Worm (Caenorhabditis elegans) whole organism, L4 larva: ENCODE results near the gene F47B8.8.

ENCODE experiments used
- D1046.2 ChIP-seq: fragments of 200-800 bp; sonication (Bioruptor generic); IDR thresholded peaks from 2 replicates; pipeline ENCODE4 v1.3.6; 2022; ENCODE audit warnings: missing genetic modification characterization, missing compliant biosample characterization
- F49E8.2 ChIP-seq: sonication (generic microtip); optimal IDR thresholded peaks from 2 replicates; lab custom pipeline; 2016; ENCODE audit warnings: missing compliant biosample characterization, mild to moderate bottlenecking, missing genetic modification characterization, borderline replicate concordance
- T26A8.4 ChIP-seq: fragments of 200-800 bp; sonication (Bioruptor generic); IDR thresholded peaks from 2 replicates; pipeline ENCODE4 v1.3.6; 2022; ENCODE audit warnings: missing genetic modification characterization, missing compliant biosample characterization
- Y105C5A.15 ChIP-seq: fragments of 200-800 bp; sonication (Bioruptor generic); IDR thresholded peaks from 2 replicates; pipeline ENCODE4 v1.3.6; 2022; ENCODE audit warnings: missing genetic modification characterization, missing compliant biosample characterization
- Y48G9A.11 ChIP-seq: fragments of 200-800 bp; sonication (Bioruptor generic); IDR thresholded peaks from 2 replicates; pipeline ENCODE4 v1.3.6; 2022; ENCODE audit warnings: missing genetic modification reagents, missing genetic modification characterization, missing compliant biosample characterization
- Y5F2A.4 ChIP-seq: fragments of 200-800 bp; sonication (Bioruptor generic); optimal IDR thresholded peaks from 2 replicates; lab custom pipeline; 2018; ENCODE audit warnings: mild to moderate bottlenecking, missing genetic modification characterization, missing compliant biosample characterization
- arid-1 ChIP-seq: fragments of 200-800 bp; sonication (Bioruptor generic); conservative IDR thresholded peaks from 2 replicates; pipeline ENCODE4 v1.3.6; 2022; ENCODE audit warnings: missing genetic modification reagents, missing genetic modification characterization, missing compliant biosample characterization
- ceh-20 ChIP-seq: fragments of 200-800 bp; sonication (Bioruptor generic); IDR thresholded peaks from 2 replicates; pipeline ENCODE4 v1.3.6; 2022; ENCODE audit warnings: missing genetic modification reagents, missing genetic modification characterization, missing compliant biosample characterization
- ceh-32 ChIP-seq: sonication (generic microtip); optimal IDR thresholded peaks from 2 replicates; lab custom pipeline; 2016; ENCODE audit warnings: mild to moderate bottlenecking, missing genetic modification characterization, missing compliant biosample characterization; ENCODE audit not compliant: poor library complexity
- ceh-82 ChIP-seq: sonication (generic microtip); optimal IDR thresholded peaks from 2 replicates; lab custom pipeline; 2017; ENCODE audit warnings: missing biosample characterization, missing genetic modification characterization
- daf-16 ChIP-seq, 3 experiments: sonication (generic microtip); optimal IDR thresholded peaks; 2 replicates each; lab custom pipeline; 2016 to 2017; ENCODE audit warnings: missing genetic modification characterization in 3 of 3, missing genetic modification reagents in 3 of 3, mild to moderate bottlenecking in 2 of 3, missing compliant biosample characterization in 2 of 3, missing biosample characterization in 1 of 3, moderate library complexity in 1 of 3
- daf-19 ChIP-seq: fragments of 200-800 bp; sonication (Bioruptor generic); conservative IDR thresholded peaks from 2 replicates; pipeline ENCODE4 v1.3.6; 2022; ENCODE audit warnings: missing genetic modification characterization, missing compliant biosample characterization
- daf-8 ChIP-seq: fragments of 200-800 bp; sonication (Bioruptor generic); IDR thresholded peaks from 2 replicates; pipeline ENCODE4 v1.3.6; 2022; ENCODE audit warnings: missing genetic modification characterization, missing compliant biosample characterization
- duxl-1 ChIP-seq: sonication (generic microtip); optimal IDR thresholded peaks from 2 replicates; lab custom pipeline; 2016; ENCODE audit warnings: mild to moderate bottlenecking, missing genetic modification characterization, moderate library complexity, missing compliant biosample characterization; ENCODE audit not compliant: poor library complexity
- dve-1 ChIP-seq: sonication (generic microtip); optimal IDR thresholded peaks from 2 replicates; lab custom pipeline; 2017; ENCODE audit warnings: antibody characterized with exemption, mild to moderate bottlenecking, missing genetic modification characterization, missing compliant biosample characterization; ENCODE audit not compliant: insufficient read depth
- egl-27 ChIP-seq: sonication (generic microtip); optimal IDR thresholded peaks from 3 replicates; lab custom pipeline; 2017; ENCODE audit warnings: missing biosample characterization, missing genetic modification reagents, missing genetic modification characterization
- egl-43 ChIP-seq: fragments of 200-800 bp; sonication (Bioruptor generic); IDR thresholded peaks from 2 replicates; pipeline ENCODE4 v1.3.6; 2022; ENCODE audit warnings: missing genetic modification reagents, missing genetic modification characterization, missing compliant biosample characterization
- fkh-10 ChIP-seq: fragments of 150-350 bp; optimal IDR thresholded peaks from 2 replicates; lab custom pipeline; 2014; ENCODE audit warnings: missing biosample characterization, missing genetic modification reagents, missing genetic modification characterization
- gei-8 ChIP-seq: fragments of 200-800 bp; sonication (Bioruptor generic); optimal IDR thresholded peaks from 2 replicates; lab custom pipeline; 2018; ENCODE audit warnings: mild to moderate bottlenecking, missing genetic modification characterization, missing compliant biosample characterization
- hlh-11 ChIP-seq: fragments of 200-800 bp; sonication (Bioruptor generic); optimal IDR thresholded peaks from 2 replicates; lab custom pipeline; 2018; ENCODE audit warnings: mild to moderate bottlenecking, missing genetic modification characterization, missing compliant biosample characterization
- hlh-30 ChIP-seq: sonication (generic microtip); optimal IDR thresholded peaks from 2 replicates; lab custom pipeline; 2017; ENCODE audit warnings: antibody characterized with exemption, mild to moderate bottlenecking, missing genetic modification characterization, missing compliant biosample characterization; ENCODE audit not compliant: insufficient read depth
- lin-38 ChIP-seq: fragments of 200-800 bp; sonication (Bioruptor generic); IDR thresholded peaks from 2 replicates; pipeline ENCODE4 v1.3.6; 2022; ENCODE audit warnings: missing genetic modification reagents, missing genetic modification characterization, missing compliant biosample characterization
- lsy-2 ChIP-seq, 2 experiments: fragments of 150-350 bp in 1 of 2; sonication (generic microtip) in 1 of 2; optimal IDR thresholded peaks; 2 replicates each; lab custom pipeline; 2014 to 2017; ENCODE audit warnings: missing biosample characterization in 2 of 2, missing genetic modification characterization in 2 of 2
- madf-9 ChIP-seq: fragments of 200-800 bp; sonication (Bioruptor generic); conservative IDR thresholded peaks from 2 replicates; pipeline ENCODE4 v1.3.6; 2022; ENCODE audit warnings: missing genetic modification reagents, missing genetic modification characterization, missing compliant biosample characterization
- mep-1 ChIP-seq: fragments of 150-350 bp; sonication (generic microtip); optimal IDR thresholded peaks from 3 replicates; lab custom pipeline; 2014; ENCODE audit warnings: missing biosample characterization, missing genetic modification characterization
- mes-2 ChIP-seq: sonication (generic microtip); optimal IDR thresholded peaks from 2 replicates; lab custom pipeline; 2016; ENCODE audit warnings: missing genotype, mild to moderate bottlenecking, missing genetic modification characterization, missing compliant biosample characterization; ENCODE audit not compliant: poor library complexity, severe bottlenecking
- mxl-3 ChIP-seq: fragments of 200-800 bp; sonication (Bioruptor generic); optimal IDR thresholded peaks from 2 replicates; lab custom pipeline; 2018; ENCODE audit warnings: mild to moderate bottlenecking, missing genetic modification characterization, missing compliant biosample characterization
- nhr-111 ChIP-seq: fragments of 200-800 bp; sonication (Bioruptor generic); optimal IDR thresholded peaks from 2 replicates; lab custom pipeline; 2018; ENCODE audit warnings: mild to moderate bottlenecking, missing genetic modification characterization, missing compliant biosample characterization
- nhr-28 ChIP-seq: fragments of 150-350 bp; optimal IDR thresholded peaks from 2 replicates; lab custom pipeline; 2014; ENCODE audit warnings: missing biosample characterization, missing genetic modification characterization
- nhr-48 ChIP-seq: sonication (generic microtip); optimal IDR thresholded peaks from 2 replicates; lab custom pipeline; 2016; ENCODE audit warnings: mild to moderate bottlenecking, missing genetic modification characterization, missing compliant biosample characterization
- nhr-6 ChIP-seq: fragments of 150-350 bp; optimal IDR thresholded peaks from 2 replicates; lab custom pipeline; 2014; ENCODE audit warnings: missing biosample characterization, missing genetic modification characterization
- nhr-77 ChIP-seq: fragments of 150-350 bp; optimal IDR thresholded peaks from 2 replicates; lab custom pipeline; 2014; ENCODE audit warnings: missing biosample characterization, missing genetic modification characterization
- php-3 ChIP-seq: fragments of 200-800 bp; sonication (Bioruptor generic); IDR thresholded peaks from 2 replicates; pipeline ENCODE4 v1.3.6; 2022; ENCODE audit warnings: missing genetic modification reagents, missing genetic modification characterization, missing compliant biosample characterization
- rbr-2 ChIP-seq: sonication (generic microtip); optimal IDR thresholded peaks from 2 replicates; lab custom pipeline; 2016; ENCODE audit warnings: missing genotype, missing genetic modification characterization, missing compliant biosample characterization
- snpc-4 ChIP-seq: fragments of 150-350 bp; optimal IDR thresholded peaks from 2 replicates; lab custom pipeline; 2014; ENCODE audit warnings: missing biosample characterization, missing genetic modification characterization
- spr-3 ChIP-seq: fragments of 200-800 bp; sonication (Bioruptor generic); optimal IDR thresholded peaks from 2 replicates; lab custom pipeline; 2018; ENCODE audit warnings: mild to moderate bottlenecking, missing genetic modification characterization, missing compliant biosample characterization
- unc-62 ChIP-seq, 3 experiments: fragments of 150-350 bp in 1 of 3; sonication (generic microtip); optimal IDR thresholded peaks in 2 of 3; peaks in 1 of 3; 1 replicate in 1 of 3; 2 replicates in 2 of 3; lab custom pipeline; 2014 to 2017; ENCODE audit warnings: missing biosample characterization in 3 of 3, missing genetic modification characterization in 3 of 3, missing genetic modification reagents in 3 of 3, missing genotype in 1 of 3
- ztf-11 ChIP-seq: fragments of 150-350 bp; optimal IDR thresholded peaks from 2 replicates; lab custom pipeline; 2014; ENCODE audit warnings: missing biosample characterization, missing genetic modification characterization

The F47B8.8 gene

ce11 chrV:14355738-14356368 is 24.3 kb downstream of the F47B8.8 start, which contains the start of gene cyn-1 (continued):
- no peak for TF ChIP-seq ceh-20 (GFP tag; lab: Robert Waterston, UW)
- TF ChIP-seq lin-38 (GFP tag; lab: Robert Waterston, UW), result peak; percentile 84
- TF ChIP-seq ceh-82 (tag; lab: Kevin White, UChicago), result no peak
- TF ChIP-seq madf-9 (GFP tag; lab: Robert Waterston, UW), result peak; percentile 43; the same call in 1 of the 2 replicates
- no peak for TF ChIP-seq gei-8 (GFP tag; lab: Kevin White, UChicago)

- TF ChIP-seq hlh-30 (tag; lab: Kevin White, UChicago) (peak; percentile 35), hlh-11 (tag; lab: Kevin White, UChicago) (peak; percentile 23), Y5F2A.4 (GFP tag; lab: Kevin White, UChicago) (peak; percentile 0), daf-16 (GFP tag; optimal IDR thresholded peaks at IDR 0.05; lab: Kevin White, UChicago) (no peak), daf-16 (tag; optimal IDR thresholded peaks at IDR 0.05; lab: Kevin White, UChicago) (peak; percentile 42), T26A8.4 (GFP tag; lab: Robert Waterston, UW) (peak; percentile 63), ceh-32 (tag; lab: Kevin White, UChicago) (no peak), snpc-4 (tag; lab: Kevin White, UChicago) (peak; percentile 70), mes-2 (tag; lab: Kevin White, UChicago) (peak; percentile 39), mxl-3 (GFP tag; lab: Kevin White, UChicago) (no peak), spr-3 (GFP tag; lab: Kevin White, UChicago) (peak; percentile 11), fkh-10 (GFP tag; lab: Kevin White, UChicago) (no peak), nhr-48 (tag; lab: Kevin White, UChicago) (no peak), dve-1 (peak; percentile 19), mep-1 (peak; percentile 21)
- TF ChIP-seq, all 104 proteins: peak for 10
These were observed 27.0 kb downstream of the F47B8.8 start, which contains the start of gene Y49A3A.4 for ce11 chrV:14358577-14358976. Gene Y49A3A.4 (minus strand): TSS chrV:14358890.

- TF ChIP-seq madf-9 (GFP tag; lab: Robert Waterston, UW) (no peak), egl-43 (GFP tag; lab: Robert Waterston, UW) (0 out of 2 replicates have a peak, but pooled peaks have one; percentile 12)
These were observed 30.4 kb downstream of the F47B8.8 start for ce11 chrV:14361973-14362372.

- TF ChIP-seq daf-19 (GFP tag; lab: Robert Waterston, UW) (peak; percentile 68; the same call in 1 of the 2 replicates), lin-38 (GFP tag; lab: Robert Waterston, UW) (peak; percentile 30), nhr-111 (GFP tag; lab: Kevin White, UChicago) (peak; percentile 22), duxl-1 (peak; percentile 9), ztf-11 (tag; lab: Kevin White, UChicago) (no peak), T26A8.4 (GFP tag; lab: Robert Waterston, UW) (peak; percentile 25; the same call in 1 of the 2 replicates), php-3 (GFP tag; lab: Robert Waterston, UW) (no peak), Y105C5A.15 (GFP tag; lab: Robert Waterston, UW) (no peak), nhr-77 (tag; lab: Kevin White, UChicago) (no peak), F49E8.2 (tag; lab: Kevin White, UChicago) (no peak), lsy-2 (tag; optimal IDR thresholded peaks at IDR 0.05; lab: Kevin White, UChicago) (peak; percentile 51 to 88), rbr-2 (tag; lab: Kevin White, UChicago) (peak; percentile 26), Y48G9A.11 (GFP tag; lab: Robert Waterston, UW) (no peak), gei-8 (GFP tag; lab: Kevin White, UChicago) (no peak), mes-2 (tag; lab: Kevin White, UChicago) (peak; percentile 38), D1046.2 (GFP tag; lab: Robert Waterston, UW) (no peak), mep-1 (peak; percentile 52), nhr-6 (tag; lab: Kevin White, UChicago) (peak; percentile 57), hlh-30 (tag; lab: Kevin White, UChicago) (peak; percentile 17), unc-62 (GFP tag; optimal IDR thresholded peaks at IDR 0.05 in 1 of 2; lab: Kevin White, UChicago) (peak in 1 of 2 experiments; percentile 44), unc-62 (tag; optimal IDR thresholded peaks at IDR 0.05; lab: Kevin White, UChicago) (no peak), nhr-28 (tag; lab: Kevin White, UChicago) (peak; percentile 26), daf-8 (no peak), ceh-20 (GFP tag; lab: Robert Waterston, UW) (0 out of 2 replicates have a peak, but pooled peaks have one; percentile 30), dve-1 (peak; percentile 7), egl-27 (tag; lab: Kevin White, UChicago) (no peak), mxl-3 (GFP tag; lab: Kevin White, UChicago) (peak; percentile 52), arid-1 (GFP tag; lab: Robert Waterston, UW) (no peak)
These were observed 33.2 kb downstream of the F47B8.8 start for ce11 chrV:14364586-14365248.
